Fruit fly (Drosophila melanogaster) S2 (cell line): ENCODE results near the gene Mcm7.

ENCODE experiments used
- CG8478 ChIP-seq: fragments of >200 bp; optimal IDR thresholded peaks from 2 replicates; lab custom pipeline; 2018
- CTCF ChIP-seq, 2 experiments: fragments of >200 bp; optimal IDR thresholded peaks; 2 replicates each; lab custom pipeline; 2018

- TF ChIP-seq CG8478 (lab: Kevin White, UChicago) (no peak), CTCF (optimal IDR thresholded peaks at IDR 0.05; lab: Kevin White, UChicago) (peak; percentile 62 to 76)
Measured at dm6 chr3L:8891167-8891618, at the start of gene Mcm7.
